Worm (Caenorhabditis elegans): Measurements from ENCODE around the gene srh-62.

- TF ChIP-seq ama-1 (optimal IDR thresholded peaks at IDR 0.05) (no peak), nhr-11 (tag; optimal IDR thresholded peaks at IDR 0.05) (no peak), dve-1 (tag; optimal IDR thresholded peaks at IDR 0.05) (no peak), pax-1 (tag; optimal IDR thresholded peaks at IDR 0.05) (no peak), ceh-14 (tag; optimal IDR thresholded peaks at IDR 0.05) (no peak), nfya-1 (tag; optimal IDR thresholded peaks at IDR 0.05) (no peak), elt-2 (tag; optimal IDR thresholded peaks at IDR 0.05) (no peak), hlh-30 (tag; optimal IDR thresholded peaks at IDR 0.05; ENCODE audit: insufficient read depth) (no peak), C38D4.7 (GFP tag; optimal IDR thresholded peaks at IDR 0.05) (no peak)
Measured at ce11 chrV:359466-359865, 43.5 kb downstream of the srh-62 start, which contains the start of gene T22H9.1.

Measured in whole organism, late embryonic.